Worm (Caenorhabditis elegans) whole organism, mixed stage, embryonic: ENCODE results near the gene srh-140.

Experiments
- ceh-83 ChIP-seq: fragments of 200-800 bp; sonication (Bioruptor generic); optimal IDR thresholded peaks from 2 replicates; lab custom pipeline; 2018; ENCODE audit warnings: mild to moderate bottlenecking, missing genetic modification characterization, missing compliant biosample characterization
- drap-1 ChIP-seq: fragments of 200-800 bp; sonication (Bioruptor generic); optimal IDR thresholded peaks from 3 replicates; lab custom pipeline; 2018; ENCODE audit warnings: mild to moderate bottlenecking, missing genetic modification characterization, missing compliant biosample characterization
- elt-1 ChIP-seq: sonication (generic microtip); optimal IDR thresholded peaks from 2 replicates; lab custom pipeline; 2017; ENCODE audit warnings: missing genetic modification characterization, mild to moderate bottlenecking, missing compliant biosample characterization, antibody characterized with exemption, moderate library complexity, borderline replicate concordance; ENCODE audit not compliant: insufficient read depth
- elt-3 ChIP-seq: fragments of 150-350 bp; optimal IDR thresholded peaks from 2 replicates; lab custom pipeline; 2014; ENCODE audit warnings: missing biosample characterization, missing genetic modification characterization
- lin-13 ChIP-seq: fragments of 150-350 bp; optimal IDR thresholded peaks from 2 replicates; lab custom pipeline; 2014; ENCODE audit warnings: missing biosample characterization, missing genetic modification characterization
- nhr-237 ChIP-seq: fragments of 150-350 bp; optimal IDR thresholded peaks from 2 replicates; lab custom pipeline; 2014; ENCODE audit warnings: missing biosample characterization, missing genetic modification characterization
- nhr-28 ChIP-seq: fragments of 150-350 bp; optimal IDR thresholded peaks from 2 replicates; lab custom pipeline; 2014; ENCODE audit warnings: missing biosample characterization, missing genetic modification characterization
- nhr-76 ChIP-seq: sonication (generic microtip); optimal IDR thresholded peaks from 2 replicates; lab custom pipeline; 2017; ENCODE audit warnings: missing biosample characterization, missing genetic modification characterization
- pha-4 ChIP-seq: fragments of 150-350 bp; optimal IDR thresholded peaks from 2 replicates; lab custom pipeline; 2018; ENCODE audit warnings: missing biosample characterization, missing genetic modification reagents, missing genetic modification characterization
- sem-2 ChIP-seq: fragments of 200-800 bp; sonication (Bioruptor generic); optimal IDR thresholded peaks from 2 replicates; lab custom pipeline; 2018; ENCODE audit warnings: mild to moderate bottlenecking, missing genetic modification characterization, missing compliant biosample characterization
- snpc-4 ChIP-seq: fragments of 150-350 bp; optimal IDR thresholded peaks from 2 replicates; lab custom pipeline; 2014; ENCODE audit warnings: missing biosample characterization, missing genetic modification characterization
- unc-120 ChIP-seq: sonication (generic microtip); optimal IDR thresholded peaks from 2 replicates; lab custom pipeline; 2017; ENCODE audit warnings: missing genetic modification characterization, missing compliant biosample characterization; ENCODE audit not compliant: poor library complexity, severe bottlenecking
- unc-62 ChIP-seq: fragments of 150-350 bp; optimal IDR thresholded peaks from 2 replicates; lab custom pipeline; 2014; ENCODE audit warnings: missing biosample characterization, missing genetic modification reagents, missing genetic modification characterization
- zip-8 ChIP-seq: fragments of 150-350 bp; optimal IDR thresholded peaks from 2 replicates; lab custom pipeline; 2014; ENCODE audit warnings: missing biosample characterization, missing genetic modification characterization

DNA sequence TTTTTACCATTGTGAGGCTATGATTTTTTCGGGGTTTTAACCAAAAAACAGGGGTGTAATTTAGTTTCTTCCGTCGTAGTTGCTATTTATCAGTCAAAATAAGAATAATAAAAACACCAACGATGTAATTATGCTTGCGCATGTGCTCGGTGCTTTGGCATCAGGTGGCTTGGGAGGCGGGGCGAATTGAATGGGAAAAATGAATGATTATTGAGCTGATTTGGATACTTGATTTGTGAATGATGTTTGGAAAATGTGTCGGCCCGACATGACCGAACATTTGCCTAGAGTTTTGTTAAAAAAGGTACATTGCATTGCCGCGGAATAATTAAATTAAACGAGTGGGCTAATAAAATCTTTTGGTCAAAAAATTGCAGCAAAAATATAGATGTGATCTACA lies 10.2 kb downstream of the srh-140 start, which contains the start of gene str-38:
- TF ChIP-seq elt-1 (tag; lab: Kevin White, UChicago) = no peak
- TF ChIP-seq zip-8 (tag; lab: Kevin White, UChicago) = no peak
- TF ChIP-seq nhr-76 (tag; lab: Kevin White, UChicago) = no peak
- no peak for TF ChIP-seq elt-3 (tag; lab: Kevin White, UChicago)
- no peak for TF ChIP-seq lin-13
- no peak for TF ChIP-seq unc-62 (GFP tag; lab: Kevin White, UChicago)
- TF ChIP-seq sem-2 (GFP tag; lab: Kevin White, UChicago) = no peak
- TF ChIP-seq nhr-237 = no peak
- TF ChIP-seq unc-120 (tag; lab: Kevin White, UChicago) = no peak
- TF ChIP-seq nhr-28 (tag; lab: Kevin White, UChicago) = no peak
- TF ChIP-seq ceh-83 = no peak
- no peak for TF ChIP-seq pha-4 (tag; lab: Kevin White, UChicago)
- TF ChIP-seq snpc-4 = no peak
- no peak for TF ChIP-seq drap-1
